Worm (Caenorhabditis elegans) whole organism, mixed stage, embryonic: Measurements from ENCODE around the gene exh-1.

Source experiments
- blmp-1 ChIP-seq: fragments of 150-350 bp; optimal IDR thresholded peaks from 2 replicates; lab custom pipeline; 2014; ENCODE audit warnings: missing biosample characterization, missing genetic modification characterization
- elt-1 ChIP-seq: sonication (generic microtip); optimal IDR thresholded peaks from 2 replicates; lab custom pipeline; 2017; ENCODE audit warnings: missing genetic modification characterization, mild to moderate bottlenecking, missing compliant biosample characterization, antibody characterized with exemption, moderate library complexity, borderline replicate concordance; ENCODE audit not compliant: insufficient read depth
- elt-3 ChIP-seq: fragments of 150-350 bp; optimal IDR thresholded peaks from 2 replicates; lab custom pipeline; 2014; ENCODE audit warnings: missing biosample characterization, missing genetic modification characterization
- lin-13 ChIP-seq: fragments of 150-350 bp; optimal IDR thresholded peaks from 2 replicates; lab custom pipeline; 2014; ENCODE audit warnings: missing biosample characterization, missing genetic modification characterization
- nhr-28 ChIP-seq: fragments of 150-350 bp; optimal IDR thresholded peaks from 2 replicates; lab custom pipeline; 2014; ENCODE audit warnings: missing biosample characterization, missing genetic modification characterization
- nhr-76 ChIP-seq: sonication (generic microtip); optimal IDR thresholded peaks from 2 replicates; lab custom pipeline; 2017; ENCODE audit warnings: missing biosample characterization, missing genetic modification characterization
- snpc-4 ChIP-seq: fragments of 150-350 bp; optimal IDR thresholded peaks from 2 replicates; lab custom pipeline; 2014; ENCODE audit warnings: missing biosample characterization, missing genetic modification characterization
- unc-39 ChIP-seq: fragments of 150-350 bp; optimal IDR thresholded peaks from 2 replicates; lab custom pipeline; 2014; ENCODE audit warnings: missing biosample characterization, missing genetic modification characterization

DNA sequence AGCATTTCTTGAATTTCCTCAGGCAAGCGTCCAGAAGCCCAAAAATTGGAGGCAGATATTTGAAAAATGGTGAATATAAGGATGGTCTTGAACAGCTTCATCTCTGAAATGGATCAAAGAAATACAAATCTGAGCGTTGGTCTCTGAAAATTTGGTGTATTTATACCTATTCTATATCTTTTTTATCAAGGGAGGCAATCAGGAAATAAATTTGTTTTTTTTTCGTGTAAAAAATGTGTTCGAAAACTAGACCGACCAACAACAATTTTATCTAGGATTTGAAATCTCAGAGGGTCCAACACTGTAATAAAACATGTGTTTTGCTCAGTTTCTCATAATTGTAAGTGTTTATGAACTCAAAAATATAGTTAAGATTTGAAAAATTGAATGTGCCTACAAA lies 35.1 kb upstream of the exh-1 start, which contains the start of gene srt-56:
- TF ChIP-seq snpc-4 = no peak
- no peak for TF ChIP-seq blmp-1
- no peak for TF ChIP-seq nhr-76 (tag; lab: Kevin White, UChicago)
- TF ChIP-seq elt-1 (tag; lab: Kevin White, UChicago) = no peak
- no peak for TF ChIP-seq elt-3 (tag; lab: Kevin White, UChicago)
- TF ChIP-seq unc-39 (tag; lab: Kevin White, UChicago) = no peak
- no peak for TF ChIP-seq lin-13 (tag; lab: Kevin White, UChicago)
- no peak for TF ChIP-seq nhr-28 (tag; lab: Kevin White, UChicago)
